Worm (Caenorhabditis elegans): ENCODE measurements around the gene F22F7.3.

ce11 chrV:2081269-2081668 is 29.2 kb upstream of the F22F7.3 start:
- no peak for TF ChIP-seq M03D4.4 (tag; optimal IDR thresholded peaks at IDR 0.05)
- TF ChIP-seq lsy-2 (tag; optimal IDR thresholded peaks at IDR 0.05): no peak
- no peak for TF ChIP-seq mls-2 (tag; optimal IDR thresholded peaks at IDR 0.05)
